Fruit fly (Drosophila melanogaster) whole organism, embryonic: ENCODE measurements around the gene dyw.

ENCODE experiments used
- Asciz ChIP-seq: fragments of 200-800 bp; sonication (Bioruptor generic); optimal IDR thresholded peaks from 2 replicates; lab custom pipeline; 2017; ENCODE audit warnings: missing biosample characterization, mild to moderate bottlenecking, missing genetic modification characterization, missing genetic modification reagents
- Atf-2 ChIP-seq: fragments of 200-800 bp; sonication (Bioruptor generic); optimal IDR thresholded peaks from 2 replicates; lab custom pipeline; 2016; ENCODE audit warnings: missing biosample characterization, missing genetic modification characterization
- Awh ChIP-seq: fragments of 200-800 bp; sonication (Bioruptor generic); IDR thresholded peaks from 2 replicates; pipeline ENCODE4, ENCODE4 v1.3.6; 2022; ENCODE audit warnings: missing biosample characterization, missing genetic modification characterization
- B-H1 ChIP-seq: fragments of 200-800 bp; sonication (Bioruptor generic); IDR thresholded peaks from 3 replicates; pipeline ENCODE4 v1.3.6; 2022; ENCODE audit warnings: missing biosample characterization, missing genetic modification characterization
- CG11696 ChIP-seq: fragments of 200-800 bp; sonication (Bioruptor generic); IDR thresholded peaks from 2 replicates; pipeline ENCODE4 v1.3.6; 2022; ENCODE audit warnings: missing biosample characterization, missing genetic modification characterization
- CG13624 ChIP-seq: fragments of 200-800 bp; sonication (Bioruptor generic); optimal IDR thresholded peaks from 2 replicates; lab custom pipeline; 2016; ENCODE audit warnings: missing biosample characterization, missing genetic modification characterization
- CG15514 ChIP-seq: fragments of 200-800 bp; sonication (Bioruptor generic); optimal IDR thresholded peaks from 3 replicates; lab custom pipeline; 2017; ENCODE audit warnings: missing biosample characterization, missing genetic modification characterization, mild to moderate bottlenecking, moderate library complexity, missing genetic modification reagents
- CG15601 ChIP-seq: fragments of 200-800 bp; sonication (Bioruptor generic); optimal IDR thresholded peaks from 3 replicates; lab custom pipeline; 2019; ENCODE audit warnings: missing biosample characterization, mild to moderate bottlenecking, missing genetic modification characterization, moderate library complexity
- CG15696 ChIP-seq: fragments of 200-800 bp; sonication (Bioruptor generic); optimal IDR thresholded peaks from 2 replicates; lab custom pipeline; 2019; ENCODE audit warnings: missing biosample characterization, mild to moderate bottlenecking, missing genetic modification characterization, moderate library complexity
- CG1832 ChIP-seq: fragments of 200-800 bp; sonication (Bioruptor generic); optimal IDR thresholded peaks from 2 replicates; lab custom pipeline; 2017; ENCODE audit warnings: missing biosample characterization, mild to moderate bottlenecking, missing genetic modification characterization, inconsistent platforms
- CG18476 ChIP-seq: fragments of 200-800 bp; sonication (Bioruptor generic); optimal IDR thresholded peaks from 2 replicates; lab custom pipeline; 2016; ENCODE audit warnings: missing biosample characterization, mild to moderate bottlenecking, missing genetic modification characterization
- CG2875 ChIP-seq: fragments of 200-800 bp; sonication (Bioruptor generic); optimal IDR thresholded peaks from 2 replicates; lab custom pipeline; 2017; ENCODE audit warnings: missing biosample characterization, mild to moderate bottlenecking, missing genetic modification characterization, missing genetic modification reagents
- CG31441 ChIP-seq: fragments of 200-800 bp; sonication (Bioruptor generic); IDR thresholded peaks from 2 replicates; pipeline ENCODE4 v1.3.6; 2022; ENCODE audit warnings: missing biosample characterization, missing genetic modification characterization
- CG34422 ChIP-seq: fragments of 200-800 bp; sonication (Bioruptor generic); IDR thresholded peaks from 3 replicates; pipeline ENCODE4 v1.3.6; 2022; ENCODE audit warnings: missing biosample characterization, missing genetic modification characterization
- CG4404 ChIP-seq: fragments of 200-800 bp; sonication (Bioruptor generic); IDR thresholded peaks from 2 replicates; pipeline ENCODE4 v1.3.6; 2022; ENCODE audit warnings: missing biosample characterization, missing genetic modification characterization
- CG6254 ChIP-seq: fragments of 200-800 bp; sonication (Bioruptor generic); optimal IDR thresholded peaks from 3 replicates; lab custom pipeline; 2017; ENCODE audit warnings: mild to moderate bottlenecking, missing biosample characterization, missing genetic modification reagents, missing genetic modification characterization
- CG6654 ChIP-seq: fragments of 200-800 bp; sonication (Bioruptor generic); optimal IDR thresholded peaks from 2 replicates; lab custom pipeline; 2017; ENCODE audit warnings: missing biosample characterization, mild to moderate bottlenecking, missing genetic modification characterization
- CG6689 ChIP-seq: fragments of 200-800 bp; sonication (Bioruptor generic); IDR thresholded peaks from 2 replicates; pipeline ENCODE4 v1.3.6; 2022; ENCODE audit warnings: missing biosample characterization, missing genetic modification characterization
- CG7786 ChIP-seq: fragments of 200-800 bp; sonication (Bioruptor generic); optimal IDR thresholded peaks from 2 replicates; lab custom pipeline; 2016; ENCODE audit warnings: missing biosample characterization, missing genetic modification characterization
- CG8281 ChIP-seq: fragments of 200-800 bp; sonication (Bioruptor generic); optimal IDR thresholded peaks from 2 replicates; lab custom pipeline; 2018; ENCODE audit warnings: missing biosample characterization, mild to moderate bottlenecking, missing genetic modification characterization, moderate library complexity
- CG9932 ChIP-seq: fragments of 200-800 bp; sonication (Bioruptor generic); IDR thresholded peaks from 2 replicates; pipeline ENCODE4 v1.3.6; 2022; ENCODE audit warnings: missing biosample characterization, missing genetic modification characterization
- CHES-1-like ChIP-seq: fragments of 200-800 bp; sonication (Bioruptor generic); optimal IDR thresholded peaks from 2 replicates; lab custom pipeline; 2016; ENCODE audit warnings: missing biosample characterization, missing genetic modification characterization
- Deaf1 ChIP-seq: fragments of 200-800 bp; optimal IDR thresholded peaks from 3 replicates; lab custom pipeline; 2019; ENCODE audit warnings: missing biosample characterization, mild to moderate bottlenecking, missing genetic modification characterization, moderate library complexity
- Doc3 ChIP-seq: fragments of 200-800 bp; sonication (Bioruptor generic); IDR thresholded peaks from 3 replicates; pipeline ENCODE4 v1.3.6; 2022; ENCODE audit warnings: missing biosample characterization, missing genetic modification characterization; ENCODE audit not compliant: partially characterized antibody
- ERR ChIP-seq: fragments of 200-800 bp; sonication (Bioruptor generic); optimal IDR thresholded peaks from 2 replicates; lab custom pipeline; 2016; ENCODE audit warnings: missing biosample characterization, missing genetic modification characterization
- Ets97D ChIP-seq: fragments of 200-800 bp; sonication (Bioruptor generic); optimal IDR thresholded peaks from 3 replicates; lab custom pipeline; 2016; ENCODE audit warnings: missing biosample characterization, missing genetic modification characterization
- HLHmδ ChIP-seq: fragments of 200-800 bp; sonication (Bioruptor generic); optimal IDR thresholded peaks from 2 replicates; lab custom pipeline; 2018; ENCODE audit warnings: missing biosample characterization, mild to moderate bottlenecking, missing genetic modification characterization, moderate library complexity
- Hsf ChIP-seq: fragments of 200-800 bp; sonication (Bioruptor generic); optimal IDR thresholded peaks from 3 replicates; lab custom pipeline; 2016; ENCODE audit warnings: missing biosample characterization, missing genetic modification characterization
- Lhr ChIP-seq: fragments of 200-800 bp; sonication (Bioruptor generic); optimal IDR thresholded peaks from 3 replicates; lab custom pipeline; 2017; ENCODE audit warnings: mild to moderate bottlenecking, missing biosample characterization, missing genetic modification reagents, missing genetic modification characterization
- Med ChIP-seq: fragments of 200-800 bp; sonication (Bioruptor generic); peaks from one replicate; lab custom pipeline; 2016; ENCODE audit warnings: missing biosample characterization, missing genetic modification characterization, mild to moderate bottlenecking, inconsistent platforms, moderate library complexity
- Rx ChIP-seq: fragments of 200-800 bp; sonication (Bioruptor generic); IDR thresholded peaks from 2 replicates; pipeline ENCODE4 v1.3.6; 2022; ENCODE audit warnings: missing biosample characterization, missing genetic modification characterization
- Taf1 ChIP-seq: fragments of 200-800 bp; sonication (Bioruptor generic); IDR thresholded peaks from 2 replicates; pipeline ENCODE4 v1.3.6; 2022; ENCODE audit warnings: missing biosample characterization, missing genetic modification characterization
- Trl ChIP-seq, 3 experiments: fragments of >200 bp in 2 of 3; fragments of 200-800 bp in 1 of 3; sonication (Bioruptor generic) in 1 of 3; optimal IDR thresholded peaks; 2 replicates in 1 of 3; 3 replicates in 2 of 3; lab custom pipeline; 2016 to 2017; ENCODE audit warnings: missing biosample characterization in 1 of 3, missing genetic modification characterization in 1 of 3
- ac ChIP-seq: fragments of 200-800 bp; sonication (Bioruptor generic); optimal IDR thresholded peaks from 3 replicates; lab custom pipeline; 2017; ENCODE audit warnings: missing biosample characterization, mild to moderate bottlenecking, missing genetic modification characterization
- amos ChIP-seq: fragments of 200-800 bp; sonication (Bioruptor generic); IDR thresholded peaks from 2 replicates; pipeline ENCODE4 v1.3.6; 2022; ENCODE audit warnings: missing biosample characterization, missing genetic modification characterization; ENCODE audit not compliant: partially characterized antibody
- ato ChIP-seq: fragments of 200-800 bp; sonication (Bioruptor generic); IDR thresholded peaks from 2 replicates; pipeline ENCODE4 v1.3.6; 2022; ENCODE audit warnings: missing biosample characterization, missing genetic modification characterization; ENCODE audit not compliant: partially characterized antibody
- bigmax ChIP-seq: fragments of 200-800 bp; sonication (Bioruptor generic); optimal IDR thresholded peaks from 2 replicates; lab custom pipeline; 2018; ENCODE audit warnings: missing biosample characterization, mild to moderate bottlenecking, missing genetic modification characterization
- crol ChIP-seq: fragments of 200-800 bp; sonication (Bioruptor generic); IDR thresholded peaks from 2 replicates; pipeline ENCODE4 v1.3.6; 2022; ENCODE audit warnings: missing biosample characterization, missing genetic modification characterization
- emc ChIP-seq: fragments of 200-800 bp; sonication (Bioruptor generic); optimal IDR thresholded peaks from 2 replicates; lab custom pipeline; 2016; ENCODE audit warnings: missing biosample characterization, missing genetic modification characterization
- ham ChIP-seq: fragments of 200-800 bp; sonication (Bioruptor generic); IDR thresholded peaks from 2 replicates; pipeline ENCODE4 v1.3.6; 2022; ENCODE audit warnings: missing biosample characterization, missing genetic modification characterization
- hb ChIP-seq: fragments of 200-800 bp; sonication (Bioruptor generic); IDR thresholded peaks from 3 replicates; pipeline ENCODE4 v1.3.6; 2022; ENCODE audit warnings: missing biosample characterization, missing genetic modification characterization; ENCODE audit not compliant: partially characterized antibody
- maf-S ChIP-seq: fragments of 200-800 bp; sonication (Bioruptor generic); optimal IDR thresholded peaks from 2 replicates; lab custom pipeline; 2016; ENCODE audit warnings: missing biosample characterization, missing genetic modification characterization
- otp ChIP-seq: fragments of 200-800 bp; sonication (Bioruptor generic); IDR thresholded peaks from 3 replicates; pipeline ENCODE4, ENCODE4 v1.3.6; 2022; ENCODE audit warnings: missing biosample characterization, missing genetic modification characterization
- pan ChIP-seq, 4 experiments: fragments of >200 bp in 3 of 4; fragments of 200-800 bp in 1 of 4; sonication (Bioruptor generic) in 1 of 4; optimal IDR thresholded peaks in 3 of 4; IDR thresholded peaks in 1 of 4; 2 replicates each; pipeline versions ENCODE4 v1.3.6 to Lab custom; 2017 to 2022; ENCODE audit warnings: missing biosample characterization in 2 of 4, missing genetic modification characterization in 2 of 4, mixed read lengths in 1 of 4
- sens ChIP-seq: fragments of 200-800 bp; sonication (Bioruptor generic); peaks from one replicate; lab custom pipeline; 2016; ENCODE audit warnings: missing biosample characterization, missing genetic modification characterization
- sim ChIP-seq: fragments of 200-800 bp; sonication (Bioruptor generic); IDR thresholded peaks from 2 replicates; pipeline ENCODE4 v1.3.6; 2022; ENCODE audit warnings: missing biosample characterization, missing genetic modification characterization
- stwl ChIP-seq: fragments of 200-800 bp; sonication (Bioruptor generic); optimal IDR thresholded peaks from 3 replicates; lab custom pipeline; 2018; ENCODE audit warnings: missing biosample characterization, mild to moderate bottlenecking, missing genetic modification characterization, moderate library complexity
- vvl ChIP-seq: fragments of 200-800 bp; sonication (Bioruptor generic); IDR thresholded peaks from 2 replicates; pipeline ENCODE4 v1.3.6; 2022; ENCODE audit warnings: missing biosample characterization, missing genetic modification characterization

Gene dyw

dm6 chrX:2708156-2708734 lies 14.6 kb upstream of the dyw start, which contains the start of gene CG2681 (continued):
- TF ChIP-seq Rx (GFP tag; lab: Robert Waterston, UW) (peak; percentile 53), CG18476 (GFP tag; lab: Kevin White, UChicago) (no peak), CG1832 (GFP tag; lab: Kevin White, UChicago) (no peak), Taf1 (GFP tag; lab: Robert Waterston, UW) (no peak), otp (GFP tag; lab: Robert Waterston, UW) (0 out of 3 replicates have a peak, but pooled peaks have one; percentile 51), sim (GFP tag; lab: Robert Waterston, UW) (no peak), Lhr (no peak), Asciz (GFP tag; lab: Kevin White, UChicago) (no peak), ac (GFP tag; lab: Kevin White, UChicago) (no peak), Doc3 (GFP tag; lab: Robert Waterston, UW) (no peak), ato (GFP tag; lab: Robert Waterston, UW) (no peak), ham (GFP tag; lab: Robert Waterston, UW) (0 out of 2 replicates have a peak, but pooled peaks have one; percentile 17), amos (GFP tag; lab: Robert Waterston, UW) (no peak), CG6689 (GFP tag; lab: Robert Waterston, UW) (peak; percentile 56), Trl (optimal IDR thresholded peaks at IDR 0.05; lab: Kevin White, UChicago) (no peak), Trl (GFP tag; optimal IDR thresholded peaks at IDR 0.05; lab: Kevin White, UChicago) (peak; percentile 8), CG7786 (GFP tag; lab: Kevin White, UChicago) (peak; percentile 8), CG8281 (no peak), B-H1 (GFP tag; lab: Robert Waterston, UW) (peak; percentile 14; the same call in 1 of the 3 replicates), Hsf (GFP tag; lab: Kevin White, UChicago) (peak; percentile 27), HLHmδ (no peak), CG6654 (GFP tag; lab: Kevin White, UChicago) (no peak), CG9932 (GFP tag; lab: Robert Waterston, UW) (peak; percentile 53), Atf-2 (no peak), CG6254 (no peak), CG34422 (GFP tag; lab: Robert Waterston, UW) (peak; percentile 14; the same call in 1 of the 3 replicates), CG13624 (GFP tag; lab: Kevin White, UChicago) (peak; percentile 20), Awh (peak; percentile 49; the same call in 1 of the 2 replicates), vvl (peak; percentile 52)

dm6 chrX:2707377-2708090 lies 13.8 kb upstream of the dyw start, which contains the start of gene CG2680:
TSS of gene CG2680 (minus strand) at chrX:2707427.
- peak; percentile 64 for TF ChIP-seq Med (GFP tag; lab: Kevin White, UChicago)
- no peak for TF ChIP-seq pan (optimal IDR thresholded peaks at IDR 0.05; lab: Kevin White, UChicago)
- no peak for TF ChIP-seq pan (GFP tag; optimal IDR thresholded peaks at IDR 0.05 in 1 of 2, IDR thresholded peaks at IDR 0.05 in 1 of 2)
- TF ChIP-seq bigmax (GFP tag; lab: Kevin White, UChicago), result no peak
- no peak for TF ChIP-seq CG2875 (GFP tag; lab: Kevin White, UChicago)
- no peak for TF ChIP-seq CG15696 (tag; lab: Kevin White, UChicago)
- TF ChIP-seq Ets97D (GFP tag; lab: Kevin White, UChicago), result peak; percentile 41
- TF ChIP-seq maf-S (GFP tag; lab: Kevin White, UChicago), result no peak
- 0 out of 2 replicates have a peak, but pooled peaks have one; percentile 34 for TF ChIP-seq crol (GFP tag; lab: Robert Waterston, UW)
- TF ChIP-seq hb, result no peak
- TF ChIP-seq ERR (GFP tag; lab: Kevin White, UChicago), result peak; percentile 39
- peak; percentile 98 for TF ChIP-seq CG15514
- no peak for TF ChIP-seq CHES-1-like (GFP tag; lab: Kevin White, UChicago)
- 0 out of 2 replicates have a peak, but pooled peaks have one; percentile 4 for TF ChIP-seq CG31441 (GFP tag; lab: Robert Waterston, UW)
- no peak for TF ChIP-seq sens (GFP tag; lab: Kevin White, UChicago)
- TF ChIP-seq emc (GFP tag; lab: Kevin White, UChicago), result no peak
- TF ChIP-seq stwl, result peak; percentile 3
- peak; percentile 55 for TF ChIP-seq CG15601 (tag; lab: Kevin White, UChicago)
- TF ChIP-seq CG4404, result no peak
- no peak for TF ChIP-seq CG11696 (GFP tag; lab: Robert Waterston, UW)
- TF ChIP-seq Deaf1, result peak; percentile 33
